Worm (Caenorhabditis elegans) whole organism, L3 larva: Measurements from ENCODE around the gene C01G10.15.

Experiments
- ZK546.5 ChIP-seq: sonication (generic microtip); optimal IDR thresholded peaks from 2 replicates; lab custom pipeline; 2017; ENCODE audit warnings: missing biosample characterization, missing genetic modification characterization
- ceh-16 ChIP-seq: sonication (generic microtip); optimal IDR thresholded peaks from 2 replicates; lab custom pipeline; 2017; ENCODE audit warnings: missing biosample characterization, missing genetic modification characterization
- lin-39 ChIP-seq: fragments of 150-350 bp; optimal IDR thresholded peaks from 2 replicates; lab custom pipeline; 2018; ENCODE audit warnings: missing biosample characterization, missing genetic modification reagents, missing genetic modification characterization
- mdl-1 ChIP-seq: fragments of 150-350 bp; optimal IDR thresholded peaks from 2 replicates; lab custom pipeline; 2014; ENCODE audit warnings: missing biosample characterization, missing genetic modification characterization
- nhr-23 ChIP-seq: fragments of 150-350 bp; optimal IDR thresholded peaks from 2 replicates; lab custom pipeline; 2014; ENCODE audit warnings: missing biosample characterization, missing genetic modification reagents, missing genetic modification characterization
- nhr-25 ChIP-seq: sonication (generic microtip); optimal IDR thresholded peaks from 2 replicates; lab custom pipeline; 2017; ENCODE audit warnings: missing biosample characterization, missing genetic modification characterization
- nhr-28 ChIP-seq: fragments of 150-350 bp; optimal IDR thresholded peaks from 2 replicates; lab custom pipeline; 2014; ENCODE audit warnings: missing biosample characterization, missing genetic modification characterization
- skn-1 ChIP-seq: fragments of 150-350 bp; optimal IDR thresholded peaks from 2 replicates; lab custom pipeline; 2014; ENCODE audit warnings: missing biosample characterization, missing genetic modification characterization
- zag-1 ChIP-seq: fragments of 150-350 bp; optimal IDR thresholded peaks from 2 replicates; lab custom pipeline; 2014; ENCODE audit warnings: missing biosample characterization, missing genetic modification characterization
- ztf-11 ChIP-seq: fragments of 150-350 bp; optimal IDR thresholded peaks from 2 replicates; lab custom pipeline; 2014; ENCODE audit warnings: missing biosample characterization, missing genetic modification characterization

ce11 chrV:15092666-15093065 is 5.6 kb upstream of the C01G10.15 start, which contains the start of gene txt-12:
- TF ChIP-seq ZK546.5 (tag; lab: Kevin White, UChicago) (no peak), skn-1 (tag; lab: Kevin White, UChicago) (no peak), nhr-25 (tag; lab: Kevin White, UChicago) (no peak), ztf-11 (tag; lab: Kevin White, UChicago) (no peak), zag-1 (tag; lab: Kevin White, UChicago) (no peak), nhr-28 (tag; lab: Kevin White, UChicago) (no peak), mdl-1 (tag; lab: Kevin White, UChicago) (no peak), lin-39 (tag; lab: Kevin White, UChicago) (no peak), nhr-23 (tag; lab: Kevin White, UChicago) (no peak), ceh-16 (no peak)
